Worm (Caenorhabditis elegans) whole organism, L2 larva: Measurements from ENCODE around the gene srx-10.
A peak's percentile ranks its signal among the peaks of the same experiment; 100 is the strongest.

Source experiments
- C34F6.9 ChIP-seq: fragments of 150-350 bp; optimal IDR thresholded peaks from 2 replicates; lab custom pipeline; 2014; ENCODE audit warnings: missing biosample characterization, missing genetic modification characterization
- F13H6.1 ChIP-seq: sonication (generic microtip); optimal IDR thresholded peaks from 2 replicates; lab custom pipeline; 2016; ENCODE audit warnings: missing genetic modification characterization, missing compliant biosample characterization
- R02D3.7 ChIP-seq: fragments of 150-350 bp; optimal IDR thresholded peaks from 2 replicates; lab custom pipeline; 2014; ENCODE audit warnings: missing biosample characterization, missing genetic modification characterization
- ZK546.5 ChIP-seq: sonication (generic microtip); optimal IDR thresholded peaks from 2 replicates; lab custom pipeline; 2017; ENCODE audit warnings: missing biosample characterization, missing genetic modification characterization
- ceh-16 ChIP-seq: fragments of 150-350 bp; optimal IDR thresholded peaks from 2 replicates; lab custom pipeline; 2014; ENCODE audit warnings: missing biosample characterization, missing genetic modification characterization
- crh-2 ChIP-seq: sonication (generic microtip); optimal IDR thresholded peaks from 2 replicates; lab custom pipeline; 2017; ENCODE audit warnings: missing biosample characterization, missing genetic modification characterization
- elt-3 ChIP-seq: sonication (generic microtip); optimal IDR thresholded peaks from 2 replicates; lab custom pipeline; 2017; ENCODE audit warnings: missing biosample characterization, missing genetic modification characterization
- fos-1 ChIP-seq: fragments of 150-350 bp; optimal IDR thresholded peaks from 2 replicates; lab custom pipeline; 2014; ENCODE audit warnings: missing biosample characterization, missing genetic modification characterization
- lin-11 ChIP-seq: fragments of 150-350 bp; sonication (generic microtip); optimal IDR thresholded peaks from 2 replicates; lab custom pipeline; 2014; ENCODE audit warnings: missing biosample characterization, missing genetic modification characterization, inconsistent platforms, mixed read lengths
- lin-13 ChIP-seq: fragments of 150-350 bp; optimal IDR thresholded peaks from 2 replicates; lab custom pipeline; 2014; ENCODE audit warnings: missing biosample characterization, missing genetic modification reagents, missing genetic modification characterization
- lsy-2 ChIP-seq, 2 experiments: fragments of 150-350 bp in 1 of 2; sonication (generic microtip) in 1 of 2; optimal IDR thresholded peaks; 2 replicates each; lab custom pipeline; 2014 to 2017; ENCODE audit warnings: missing biosample characterization in 2 of 2, missing genetic modification characterization in 2 of 2
- mbf-1 ChIP-seq: sonication (generic microtip); optimal IDR thresholded peaks from 2 replicates; lab custom pipeline; 2017; ENCODE audit warnings: missing biosample characterization, missing genetic modification characterization
- nhr-12 ChIP-seq: fragments of 150-350 bp; optimal IDR thresholded peaks from 2 replicates; lab custom pipeline; 2014; ENCODE audit warnings: missing biosample characterization, missing genetic modification characterization
- nhr-129 ChIP-seq: fragments of 150-350 bp; optimal IDR thresholded peaks from 2 replicates; lab custom pipeline; 2014; ENCODE audit warnings: missing biosample characterization, missing genetic modification characterization
- nhr-21 ChIP-seq: fragments of 150-350 bp; optimal IDR thresholded peaks from 2 replicates; lab custom pipeline; 2014; ENCODE audit warnings: missing biosample characterization, missing genetic modification characterization
- nhr-23 ChIP-seq: fragments of 150-350 bp; optimal IDR thresholded peaks from 2 replicates; lab custom pipeline; 2014; ENCODE audit warnings: missing biosample characterization, missing genetic modification reagents, missing genetic modification characterization
- nhr-6 ChIP-seq: fragments of 150-350 bp; optimal IDR thresholded peaks from 2 replicates; lab custom pipeline; 2014; ENCODE audit warnings: missing biosample characterization, missing genetic modification characterization
- nhr-77 ChIP-seq: fragments of 150-350 bp; optimal IDR thresholded peaks from 2 replicates; lab custom pipeline; 2014; ENCODE audit warnings: missing biosample characterization, missing genetic modification characterization
- skn-1 ChIP-seq: sonication (generic microtip); optimal IDR thresholded peaks from 2 replicates; lab custom pipeline; 2017; ENCODE audit warnings: missing biosample characterization, missing genetic modification characterization
- sma-9 ChIP-seq, 2 experiments: fragments of 150-350 bp in 1 of 2; sonication (generic microtip) in 1 of 2; optimal IDR thresholded peaks; 2 replicates each; lab custom pipeline; 2014 to 2016; ENCODE audit warnings: missing genetic modification characterization in 2 of 2, mild to moderate bottlenecking in 1 of 2, missing biosample characterization in 1 of 2, missing compliant biosample characterization in 1 of 2, missing genetic modification reagents in 1 of 2, moderate library complexity in 1 of 2
- unc-55 ChIP-seq: fragments of 150-350 bp; sonication (generic microtip); optimal IDR thresholded peaks from 3 replicates; lab custom pipeline; 2014; ENCODE audit warnings: missing biosample characterization, missing genetic modification reagents, missing genetic modification characterization
- unc-62 ChIP-seq: fragments of 150-350 bp; optimal IDR thresholded peaks from 2 replicates; lab custom pipeline; 2014; ENCODE audit warnings: missing biosample characterization, missing genetic modification reagents, missing genetic modification characterization
- ztf-1 ChIP-seq: fragments of 200-800 bp; sonication (Bioruptor generic); conservative IDR thresholded peaks from 2 replicates; pipeline ENCODE4 v1.3.6; 2022; ENCODE audit warnings: missing genetic modification characterization, missing compliant biosample characterization
- ztf-11 ChIP-seq: sonication (generic microtip); optimal IDR thresholded peaks from 2 replicates; lab custom pipeline; 2017; ENCODE audit warnings: missing biosample characterization, missing genetic modification characterization
- ztf-4 ChIP-seq: fragments of 150-350 bp; optimal IDR thresholded peaks from 2 replicates; lab custom pipeline; 2014; ENCODE audit warnings: missing biosample characterization, missing genetic modification characterization

The srx-10 gene

ce11 chrV:13906166-13906565 is 40.1 kb downstream of the srx-10 start, which contains the start of gene stdh-1:
TSS of gene stdh-1 (plus strand) at chrV:13906492.
- TF ChIP-seq lin-13 = no peak
- peak; percentile 34 for TF ChIP-seq C34F6.9 (tag; lab: Kevin White, UChicago)
- peak; percentile 21 for TF ChIP-seq nhr-129 (tag; lab: Kevin White, UChicago)
- TF ChIP-seq sma-9 (GFP tag; optimal IDR thresholded peaks at IDR 0.05; lab: Kevin White, UChicago) = peak; percentile 28
- no peak for TF ChIP-seq sma-9 (tag; optimal IDR thresholded peaks at IDR 0.05; lab: Kevin White, UChicago)
- TF ChIP-seq unc-62 = no peak
- TF ChIP-seq nhr-21 (tag; lab: Kevin White, UChicago) = peak; percentile 4
- TF ChIP-seq nhr-23 (tag; lab: Kevin White, UChicago) = no peak
- TF ChIP-seq mbf-1 = no peak

ce11 chrV:13904446-13904845 is 41.8 kb downstream of the srx-10 start, which contains the start of gene stdh-3:
TSS of gene stdh-3 (plus strand) at chrV:13904611.
- TF ChIP-seq nhr-12 (tag; lab: Kevin White, UChicago) (no peak), F13H6.1 (tag; lab: Kevin White, UChicago) (no peak), sma-9 (GFP tag; optimal IDR thresholded peaks at IDR 0.05; lab: Kevin White, UChicago) (no peak), sma-9 (tag; optimal IDR thresholded peaks at IDR 0.05; lab: Kevin White, UChicago) (no peak), ztf-4 (tag; lab: Kevin White, UChicago) (no peak), nhr-6 (tag; lab: Kevin White, UChicago) (no peak), ztf-1 (GFP tag; lab: Robert Waterston, UW) (no peak), ceh-16 (tag; lab: Kevin White, UChicago) (no peak)

- no peak for TF ChIP-seq nhr-77 (tag; lab: Kevin White, UChicago)
- no peak for TF ChIP-seq skn-1 (tag; lab: Kevin White, UChicago)
- no peak for TF ChIP-seq unc-62
- no peak for TF ChIP-seq unc-55 (GFP tag; lab: Kevin White, UChicago)
- no peak for TF ChIP-seq ztf-4 (tag; lab: Kevin White, UChicago)
- TF ChIP-seq lin-11 = no peak
- no peak for TF ChIP-seq nhr-21 (tag; lab: Kevin White, UChicago)
- TF ChIP-seq R02D3.7 = no peak
- no peak for TF ChIP-seq ZK546.5 (tag; lab: Kevin White, UChicago)
- TF ChIP-seq lsy-2 (tag; optimal IDR thresholded peaks at IDR 0.05; lab: Kevin White, UChicago) = no peak
- no peak for TF ChIP-seq elt-3 (tag; lab: Kevin White, UChicago)
Observed at ce11 chrV:13902495-13902894, 43.8 kb downstream of the srx-10 start, which contains the start of gene C06B3.1. TSS of gene C06B3.1 (plus strand) at chrV:13902795.

ce11 chrV:13899213-13899612 is 47.1 kb downstream of the srx-10 start, which contains the start of gene oac-3:
TSS of gene oac-3 (plus strand) at chrV:13899513.
- TF ChIP-seq lin-13 (no peak), ztf-11 (tag; lab: Kevin White, UChicago) (no peak), unc-62 (no peak), ZK546.5 (tag; lab: Kevin White, UChicago) (no peak)

ce11 chrV:13898356-13898755 is 47.9 kb downstream of the srx-10 start, which contains the start of gene cyp-35C1:
TSS of gene cyp-35C1 (minus strand) at chrV:13898487.
- peak; percentile 34 for TF ChIP-seq sma-9 (GFP tag; optimal IDR thresholded peaks at IDR 0.05; lab: Kevin White, UChicago)
- TF ChIP-seq sma-9 (tag; optimal IDR thresholded peaks at IDR 0.05; lab: Kevin White, UChicago) = no peak
- no peak for TF ChIP-seq crh-2 (tag; lab: Kevin White, UChicago)
- no peak for TF ChIP-seq nhr-77 (tag; lab: Kevin White, UChicago)
- peak; percentile 5 for TF ChIP-seq fos-1 (tag; lab: Kevin White, UChicago)
- no peak for TF ChIP-seq F13H6.1 (tag; lab: Kevin White, UChicago)
